Fruit fly (Drosophila melanogaster): ENCODE measurements around the gene CG31525.

dm6 chr3R:4402884-4403705 is 23.7 kb upstream of the CG31525 start, which contains the start of gene lost:
- TF ChIP-seq CG6854 (GFP tag; optimal IDR thresholded peaks at IDR 0.05): no peak
- no peak for TF ChIP-seq acj6 (GFP tag; optimal IDR thresholded peaks at IDR 0.05)
- TF ChIP-seq CG34406 (GFP tag; optimal IDR thresholded peaks at IDR 0.05): no peak
- peak; percentile 7 for TF ChIP-seq CG16779 (tag; optimal IDR thresholded peaks at IDR 0.05)
- TF ChIP-seq Lpt (GFP tag; optimal IDR thresholded peaks at IDR 0.05): no peak
- no peak for TF ChIP-seq Eip75B (GFP tag; optimal IDR thresholded peaks at IDR 0.05)
- no peak for TF ChIP-seq CG6792 (GFP tag; optimal IDR thresholded peaks at IDR 0.05)
- TF ChIP-seq Gug (GFP tag; IDR thresholded peaks at IDR 0.05): no peak
- TF ChIP-seq spab (GFP tag; optimal IDR thresholded peaks at IDR 0.05): no peak
- TF ChIP-seq CG32006 (GFP tag; optimal IDR thresholded peaks at IDR 0.05): no peak
- peak; percentile 7 for TF ChIP-seq CG9139 (GFP tag; optimal IDR thresholded peaks at IDR 0.05)
- no peak for TF ChIP-seq CG11902 (GFP tag; optimal IDR thresholded peaks at IDR 0.05)
- TF ChIP-seq CG11294 (GFP tag; IDR thresholded peaks at IDR 0.05): no peak
- peak; percentile 26 for TF ChIP-seq Met (GFP tag; optimal IDR thresholded peaks at IDR 0.05)

Measured in whole organism, prepupa.